Fruit fly (Drosophila melanogaster) whole organism, embryonic: ENCODE data around the gene Atg5.

Experiments
- Bteb2 ChIP-seq: fragments of 200-800 bp; sonication (Bioruptor generic); optimal IDR thresholded peaks from 2 replicates; lab custom pipeline; 2016; ENCODE audit warnings: missing biosample characterization, missing genetic modification characterization
- CG10209 ChIP-seq: fragments of 200-800 bp; sonication (Bioruptor generic); optimal IDR thresholded peaks from 3 replicates; lab custom pipeline; 2017; ENCODE audit warnings: missing biosample characterization, mild to moderate bottlenecking, missing genetic modification characterization, missing genetic modification reagents
- CG10366 ChIP-seq: fragments of 200-800 bp; sonication (Bioruptor generic); IDR thresholded peaks from 2 replicates; pipeline ENCODE4 v1.3.6; 2022; ENCODE audit warnings: missing biosample characterization, missing genetic modification characterization
- CG12155 ChIP-seq: fragments of 200-800 bp; sonication (Bioruptor generic); optimal IDR thresholded peaks from 3 replicates; lab custom pipeline; 2016; ENCODE audit warnings: missing biosample characterization, missing genetic modification characterization
- CG14014 ChIP-seq: fragments of 200-800 bp; sonication (Bioruptor generic); IDR thresholded peaks from 2 replicates; pipeline ENCODE4 v1.3.6; 2022; ENCODE audit warnings: missing biosample characterization, missing genetic modification characterization
- CG15269 ChIP-seq: fragments of 200-800 bp; sonication (Bioruptor generic); optimal IDR thresholded peaks from 2 replicates; lab custom pipeline; 2018; ENCODE audit warnings: missing biosample characterization, mild to moderate bottlenecking, missing genetic modification characterization, moderate library complexity
- CG15514 ChIP-seq: fragments of 200-800 bp; sonication (Bioruptor generic); optimal IDR thresholded peaks from 3 replicates; lab custom pipeline; 2017; ENCODE audit warnings: missing biosample characterization, missing genetic modification characterization, mild to moderate bottlenecking, moderate library complexity, missing genetic modification reagents
- CG18011 ChIP-seq: fragments of 200-800 bp; sonication (Bioruptor generic); optimal IDR thresholded peaks from 2 replicates; lab custom pipeline; 2017; ENCODE audit warnings: missing biosample characterization, missing genetic modification characterization, mild to moderate bottlenecking, moderate library complexity, missing genotype
- CG3163 ChIP-seq: fragments of 200-800 bp; sonication (Bioruptor generic); optimal IDR thresholded peaks from 3 replicates; lab custom pipeline; 2016; ENCODE audit warnings: missing biosample characterization, missing genetic modification characterization
- CG32772 ChIP-seq: fragments of 200-800 bp; sonication (Bioruptor generic); IDR thresholded peaks from 2 replicates; pipeline ENCODE4 v1.3.6; 2022; ENCODE audit warnings: missing biosample characterization, missing genetic modification characterization
- CG3995 ChIP-seq: fragments of 200-800 bp; sonication (Bioruptor generic); optimal IDR thresholded peaks from 3 replicates; lab custom pipeline; 2016; ENCODE audit warnings: missing biosample characterization, missing genetic modification characterization
- CG4360 ChIP-seq: fragments of 200-800 bp; sonication (Bioruptor generic); IDR thresholded peaks from 2 replicates; pipeline ENCODE4 v1.3.6; 2022; ENCODE audit warnings: missing biosample characterization, missing genetic modification characterization
- CG5953 ChIP-seq: fragments of 200-800 bp; sonication (Bioruptor generic); IDR thresholded peaks from 2 replicates; pipeline ENCODE4 v1.3.6; 2022; ENCODE audit warnings: missing biosample characterization, missing genetic modification characterization
- CG6272 ChIP-seq: fragments of 200-800 bp; sonication (Bioruptor generic); IDR thresholded peaks from 2 replicates; pipeline ENCODE4 v1.3.6; 2022; ENCODE audit warnings: missing biosample characterization, missing genetic modification characterization
- CG6654 ChIP-seq: fragments of 200-800 bp; sonication (Bioruptor generic); optimal IDR thresholded peaks from 2 replicates; lab custom pipeline; 2017; ENCODE audit warnings: missing biosample characterization, mild to moderate bottlenecking, missing genetic modification characterization
- CG6854 ChIP-seq: fragments of 200-800 bp; sonication (Bioruptor generic); optimal IDR thresholded peaks from 3 replicates; lab custom pipeline; 2017; ENCODE audit warnings: missing biosample characterization, mild to moderate bottlenecking, missing genetic modification characterization
- CG7928 ChIP-seq: fragments of 200-800 bp; sonication (Bioruptor generic); optimal IDR thresholded peaks from 2 replicates; lab custom pipeline; 2017; ENCODE audit warnings: missing biosample characterization, mild to moderate bottlenecking, missing genetic modification characterization
- CG9797 ChIP-seq: fragments of 200-800 bp; sonication (Bioruptor generic); optimal IDR thresholded peaks from 3 replicates; lab custom pipeline; 2018; ENCODE audit warnings: missing biosample characterization, mild to moderate bottlenecking, missing genetic modification characterization
- D ChIP-seq, 2 experiments: fragments of 200-800 bp in 1 of 2; fragments of >200 bp in 1 of 2; sonication (Bioruptor generic) in 1 of 2; optimal IDR thresholded peaks; 2 replicates in 1 of 2; 3 replicates in 1 of 2; lab custom pipeline; 2017; ENCODE audit warnings: mild to moderate bottlenecking in 1 of 2, missing biosample characterization in 1 of 2, missing genetic modification characterization in 1 of 2, missing genetic modification reagents in 1 of 2
- Doc3 ChIP-seq: fragments of 200-800 bp; sonication (Bioruptor generic); IDR thresholded peaks from 3 replicates; pipeline ENCODE4 v1.3.6; 2022; ENCODE audit warnings: missing biosample characterization, missing genetic modification characterization; ENCODE audit not compliant: partially characterized antibody
- Elba2 ChIP-seq: fragments of 200-800 bp; sonication (Bioruptor generic); optimal IDR thresholded peaks from 3 replicates; lab custom pipeline; 2016; ENCODE audit warnings: missing biosample characterization, missing genetic modification characterization
- GATAe ChIP-seq: fragments of 200-800 bp; sonication (Bioruptor generic); conservative IDR thresholded peaks from 2 replicates; pipeline ENCODE4 v1.3.6; 2022; ENCODE audit warnings: missing biosample characterization, missing genetic modification characterization
- HLH3B ChIP-seq: fragments of 200-800 bp; sonication (Bioruptor generic); IDR thresholded peaks from 2 replicates; pipeline ENCODE4 v1.3.6; 2022; ENCODE audit warnings: missing biosample characterization, missing genetic modification characterization
- Myb ChIP-seq: fragments of 200-800 bp; sonication (Bioruptor generic); optimal IDR thresholded peaks from 2 replicates; lab custom pipeline; 2016; ENCODE audit warnings: missing biosample characterization, missing genetic modification characterization
- Neu2 ChIP-seq: fragments of 200-800 bp; sonication (Bioruptor generic); optimal IDR thresholded peaks from 3 replicates; lab custom pipeline; 2016; ENCODE audit warnings: missing biosample characterization, missing genetic modification characterization, borderline replicate concordance
- Sin3A ChIP-seq: fragments of >200 bp; optimal IDR thresholded peaks from 2 replicates; lab custom pipeline; 2018
- Sox102F ChIP-seq: fragments of 200-800 bp; sonication (Bioruptor generic); optimal IDR thresholded peaks from 2 replicates; lab custom pipeline; 2018; ENCODE audit warnings: missing biosample characterization, mild to moderate bottlenecking, missing genetic modification characterization, moderate library complexity
- ato ChIP-seq: fragments of 200-800 bp; sonication (Bioruptor generic); IDR thresholded peaks from 2 replicates; pipeline ENCODE4 v1.3.6; 2022; ENCODE audit warnings: missing biosample characterization, missing genetic modification characterization; ENCODE audit not compliant: partially characterized antibody
- bowl ChIP-seq: fragments of 200-800 bp; sonication (Bioruptor generic); IDR thresholded peaks from 2 replicates; pipeline ENCODE4 v1.3.6; 2022; ENCODE audit warnings: missing biosample characterization, missing genetic modification characterization
- cg ChIP-seq: fragments of 200-800 bp; sonication (Bioruptor generic); optimal IDR thresholded peaks from 3 replicates; lab custom pipeline; 2019; ENCODE audit warnings: missing biosample characterization, mild to moderate bottlenecking, missing genetic modification characterization, moderate library complexity
- ci ChIP-seq: fragments of 200-800 bp; sonication (Bioruptor generic); IDR thresholded peaks from 3 replicates; pipeline ENCODE4 v1.3.6; 2022; ENCODE audit warnings: missing biosample characterization, missing genetic modification characterization
- dan ChIP-seq: fragments of 200-800 bp; sonication (Bioruptor generic); IDR thresholded peaks from 2 replicates; pipeline ENCODE4 v1.3.6; 2022; ENCODE audit warnings: missing biosample characterization, missing genetic modification characterization
- dati ChIP-seq: fragments of 200-800 bp; sonication (Bioruptor generic); IDR thresholded peaks from 2 replicates; pipeline ENCODE4 v1.3.6; 2022; ENCODE audit warnings: missing biosample characterization, missing genetic modification characterization
- dm ChIP-seq: fragments of 200-800 bp; sonication (Bioruptor generic); optimal IDR thresholded peaks from 3 replicates; lab custom pipeline; 2016; ENCODE audit warnings: missing biosample characterization, missing genetic modification characterization
- ems ChIP-seq: fragments of 200-800 bp; sonication (Bioruptor generic); optimal IDR thresholded peaks from 3 replicates; lab custom pipeline; 2016; ENCODE audit warnings: missing biosample characterization, missing genetic modification characterization
- grau ChIP-seq: fragments of 200-800 bp; optimal IDR thresholded peaks from 3 replicates; lab custom pipeline; 2019; ENCODE audit warnings: missing biosample characterization, mild to moderate bottlenecking, missing genetic modification characterization, moderate library complexity
- gsb ChIP-seq: fragments of 200-800 bp; sonication (Bioruptor generic); IDR thresholded peaks from 2 replicates; pipeline ENCODE4 v1.3.6; 2022; ENCODE audit warnings: missing biosample characterization, missing genetic modification characterization
- hb ChIP-seq: fragments of 200-800 bp; sonication (Bioruptor generic); IDR thresholded peaks from 3 replicates; pipeline ENCODE4 v1.3.6; 2022; ENCODE audit warnings: missing biosample characterization, missing genetic modification characterization; ENCODE audit not compliant: partially characterized antibody
- insv ChIP-seq, 2 experiments: fragments of 200-800 bp; sonication (Bioruptor generic); optimal IDR thresholded peaks; 3 replicates each; lab custom pipeline; 2016 to 2018; ENCODE audit warnings: missing biosample characterization in 2 of 2, missing genetic modification characterization in 2 of 2
- jigr1 ChIP-seq: fragments of 200-800 bp; sonication (Bioruptor generic); IDR thresholded peaks from 3 replicates; pipeline ENCODE4 v1.3.6; 2022; ENCODE audit warnings: missing biosample characterization, missing genetic modification characterization
- ken ChIP-seq: fragments of 200-800 bp; sonication (Bioruptor generic); IDR thresholded peaks from 3 replicates; pipeline ENCODE4 v1.3.6; 2022; ENCODE audit warnings: missing biosample characterization, missing genetic modification characterization
- lbe ChIP-seq: fragments of 200-800 bp; sonication (Bioruptor generic); optimal IDR thresholded peaks from 2 replicates; lab custom pipeline; 2016; ENCODE audit warnings: missing biosample characterization, mild to moderate bottlenecking, missing genetic modification characterization
- lola ChIP-seq, 3 experiments: fragments of >200 bp in 2 of 3; fragments of 200-800 bp in 1 of 3; sonication (Bioruptor generic) in 1 of 3; optimal IDR thresholded peaks; 2 replicates each; lab custom pipeline; 2017 to 2019; ENCODE audit warnings: missing biosample characterization in 3 of 3, missing genetic modification characterization in 3 of 3, mild to moderate bottlenecking in 1 of 3, moderate library complexity in 1 of 3
- nau ChIP-seq: fragments of 200-800 bp; sonication (Bioruptor generic); optimal IDR thresholded peaks from 3 replicates; lab custom pipeline; 2017; ENCODE audit warnings: missing biosample characterization, mild to moderate bottlenecking, missing genetic modification characterization, missing genetic modification reagents
- nom ChIP-seq: fragments of 200-800 bp; sonication (Bioruptor generic); optimal IDR thresholded peaks from 2 replicates; lab custom pipeline; 2017; ENCODE audit warnings: missing biosample characterization, missing genetic modification characterization, mild to moderate bottlenecking, moderate library complexity, missing genetic modification reagents
- run ChIP-seq: fragments of 200-800 bp; sonication (Bioruptor generic); optimal IDR thresholded peaks from 3 replicates; lab custom pipeline; 2018; ENCODE audit warnings: missing biosample characterization, mild to moderate bottlenecking, missing genetic modification characterization
- sd ChIP-seq: fragments of 200-800 bp; sonication (Bioruptor generic); optimal IDR thresholded peaks from 3 replicates; lab custom pipeline; 2018; ENCODE audit warnings: missing biosample characterization, mild to moderate bottlenecking, missing genetic modification characterization, moderate library complexity
- sim ChIP-seq: fragments of 200-800 bp; sonication (Bioruptor generic); IDR thresholded peaks from 2 replicates; pipeline ENCODE4 v1.3.6; 2022; ENCODE audit warnings: missing biosample characterization, missing genetic modification characterization
- toy ChIP-seq: fragments of 200-800 bp; sonication (Bioruptor generic); IDR thresholded peaks from 2 replicates; pipeline ENCODE4 v1.3.6; 2022; ENCODE audit warnings: missing biosample characterization, missing genetic modification characterization
- wor ChIP-seq: fragments of 200-800 bp; sonication (Bioruptor generic); IDR thresholded peaks from 2 replicates; pipeline ENCODE4 v1.3.6; 2022; ENCODE audit warnings: missing biosample characterization, missing genetic modification characterization
- yki ChIP-seq: fragments of >200 bp; optimal IDR thresholded peaks from 3 replicates; lab custom pipeline; 2018

Atg5 gene

DNA sequence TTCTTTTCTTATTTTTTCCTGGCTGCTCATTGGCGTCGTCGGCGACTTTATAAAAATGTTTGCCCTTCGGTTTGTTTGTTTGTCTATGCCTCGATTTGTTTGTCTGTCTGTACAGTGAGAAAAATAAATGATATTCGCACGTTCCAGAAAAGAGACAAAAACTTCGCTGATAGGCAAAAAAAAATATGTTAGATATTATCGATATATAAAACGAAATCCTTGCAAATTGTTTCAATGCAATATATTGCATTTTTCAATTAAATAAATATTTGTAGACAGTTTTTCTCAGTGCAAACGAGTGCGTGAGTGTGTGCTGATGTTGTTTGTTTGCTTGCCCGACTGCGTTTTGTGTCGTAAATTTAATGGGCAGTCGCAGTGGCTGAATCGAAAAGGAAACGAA lies 46.5 kb downstream of the Atg5 start (continued):
- TF ChIP-seq CG3163 (GFP tag; lab: Kevin White, UChicago) (no peak), gsb (no peak), run (tag; lab: Kevin White, UChicago) (no peak), dm (GFP tag; lab: Kevin White, UChicago) (peak; percentile 13), wor (GFP tag; lab: Robert Waterston, UW) (0 out of 2 replicates have a peak, but pooled peaks have one; percentile 26), CG32772 (GFP tag; lab: Robert Waterston, UW) (peak; percentile 39), CG4360 (GFP tag; lab: Robert Waterston, UW) (no peak), Sox102F (GFP tag; lab: Kevin White, UChicago) (peak; percentile 60), lbe (GFP tag; lab: Kevin White, UChicago) (no peak), CG6272 (GFP tag; lab: Robert Waterston, UW) (no peak), sd (tag; lab: Kevin White, UChicago) (no peak), GATAe (no peak), nom (GFP tag; lab: Kevin White, UChicago) (no peak), cg (peak; percentile 5), CG12155 (GFP tag; lab: Kevin White, UChicago) (peak; percentile 36), toy (no peak), Bteb2 (GFP tag; lab: Kevin White, UChicago) (peak; percentile 19), insv (GFP tag; optimal IDR thresholded peaks at IDR 0.05; lab: Kevin White, UChicago) (no peak), ken (0 out of 3 replicates have a peak, but pooled peaks have one; percentile 5), sim (GFP tag; lab: Robert Waterston, UW) (peak; percentile 72), CG15269 (peak; percentile 51), CG7928 (GFP tag; lab: Kevin White, UChicago) (no peak), ems (GFP tag; lab: Kevin White, UChicago) (peak; percentile 57), hb (no peak), bowl (GFP tag; lab: Robert Waterston, UW) (no peak), CG3995 (GFP tag; lab: Kevin White, UChicago) (no peak), HLH3B (GFP tag; lab: Robert Waterston, UW) (peak; percentile 53; the same call in 1 of the 2 replicates), CG9797 (GFP tag; lab: Kevin White, UChicago) (no peak), CG15514 (peak; percentile 29), Neu2 (GFP tag; lab: Kevin White, UChicago) (no peak), CG14014 (GFP tag; lab: Robert Waterston, UW) (no peak), CG10366 (GFP tag; lab: Robert Waterston, UW) (peak; percentile 22; the same call in 1 of the 2 replicates), dan (0 out of 2 replicates have a peak, but pooled peaks have one; percentile 44), CG10209 (GFP tag; lab: Kevin White, UChicago) (peak; percentile 68), CG6654 (GFP tag; lab: Kevin White, UChicago) (no peak), CG5953 (GFP tag; lab: Robert Waterston, UW) (no peak), Elba2 (GFP tag; lab: Kevin White, UChicago) (peak; percentile 55), Myb (no peak), D (optimal IDR thresholded peaks at IDR 0.05; lab: Kevin White, UChicago) (no peak), D (GFP tag; optimal IDR thresholded peaks at IDR 0.05; lab: Kevin White, UChicago) (peak; percentile 77), CG18011 (GFP tag; lab: Kevin White, UChicago) (no peak), ato (GFP tag; lab: Robert Waterston, UW) (no peak), yki (lab: Kevin White, UChicago) (no peak), CG6854 (GFP tag; lab: Kevin White, UChicago) (peak; percentile 27), Doc3 (GFP tag; lab: Robert Waterston, UW) (no peak), lola (GFP tag; optimal IDR thresholded peaks at IDR 0.05; lab: Kevin White, UChicago) (peak in 1 of 3 experiments; percentile 85), nau (no peak), grau (tag; lab: Kevin White, UChicago) (peak; percentile 60), jigr1 (GFP tag; lab: Robert Waterston, UW) (no peak), Sin3A (lab: Kevin White, UChicago) (no peak), dati (no peak), ci (GFP tag; lab: Robert Waterston, UW) (peak; percentile 55; the same call in 2 of the 3 replicates)
